Worm (Caenorhabditis elegans) whole organism, L4/young adult: ENCODE data around the gene D1022.9.

Experiments used
- W03F9.2 ChIP-seq: fragments of 150-350 bp; optimal IDR thresholded peaks from 2 replicates; lab custom pipeline; 2014; ENCODE audit warnings: missing biosample characterization, missing genetic modification characterization
- dao-5 ChIP-seq: sonication (generic microtip); optimal IDR thresholded peaks from 2 replicates; lab custom pipeline; 2016; ENCODE audit warnings: missing genotype, missing genetic modification characterization, moderate library complexity, missing compliant biosample characterization
- him-1 ChIP-seq: sonication (generic microtip); optimal IDR thresholded peaks from 2 replicates; lab custom pipeline; 2016; ENCODE audit warnings: missing genotype, missing genetic modification reagents, missing genetic modification characterization, missing compliant biosample characterization

DNA sequence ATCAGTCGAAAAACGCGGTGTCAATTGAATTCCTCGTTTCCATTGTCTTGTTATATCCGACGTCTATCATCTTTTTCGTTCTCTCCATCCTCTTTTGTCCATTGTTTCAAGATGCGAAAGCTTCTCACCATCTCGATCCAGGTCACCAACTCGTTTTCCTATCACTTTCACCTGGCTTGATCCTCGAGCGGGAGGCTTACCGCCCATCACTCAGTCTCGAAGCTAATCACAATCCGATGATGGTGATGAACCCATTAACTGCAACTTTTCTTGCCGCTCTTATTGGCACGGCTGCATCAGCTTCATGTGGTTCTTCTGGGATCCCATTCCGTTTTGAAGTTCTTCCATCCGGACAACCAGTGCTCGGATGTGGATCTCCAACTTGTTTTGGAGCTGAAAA, 41.4 kb upstream of the D1022.9 start, which contains the start of gene wrt-1:
- TF ChIP-seq him-1 (no peak), dao-5 (no peak), W03F9.2 (tag; lab: Kevin White, UChicago) (no peak)
